Fruit fly (Drosophila melanogaster) whole organism, embryonic: ENCODE measurements around the gene Send1.
A peak's percentile ranks its signal among the peaks of the same experiment; 100 is the strongest.

Experiments
- Abd-B ChIP-seq: fragments of 200-800 bp; sonication (Bioruptor generic); optimal IDR thresholded peaks from 2 replicates; lab custom pipeline; 2018; ENCODE audit warnings: missing biosample characterization, mild to moderate bottlenecking, missing genetic modification characterization, moderate library complexity
- Ada2b ChIP-seq: fragments of 200-800 bp; sonication (Bioruptor generic); IDR thresholded peaks from 2 replicates; pipeline ENCODE4 v1.3.6; 2022; ENCODE audit warnings: missing biosample characterization, missing genetic modification characterization
- CG12155 ChIP-seq: fragments of 200-800 bp; sonication (Bioruptor generic); optimal IDR thresholded peaks from 3 replicates; lab custom pipeline; 2016; ENCODE audit warnings: missing biosample characterization, missing genetic modification characterization
- CG1233 ChIP-seq: fragments of 200-800 bp; sonication (Bioruptor generic); optimal IDR thresholded peaks from 4 replicates; lab custom pipeline; 2018; ENCODE audit warnings: missing biosample characterization, mild to moderate bottlenecking, missing genetic modification characterization
- CG12942 ChIP-seq: fragments of 200-800 bp; sonication (Bioruptor generic); optimal IDR thresholded peaks from 3 replicates; lab custom pipeline; 2016; ENCODE audit warnings: missing biosample characterization, missing genetic modification characterization
- CG13287 ChIP-seq: fragments of 200-800 bp; sonication (Bioruptor generic); IDR thresholded peaks from 2 replicates; pipeline ENCODE4 v1.3.6; 2022; ENCODE audit warnings: missing biosample characterization, missing genetic modification characterization; ENCODE audit not compliant: partially characterized antibody
- CG14050 ChIP-seq: fragments of 200-800 bp; sonication (Bioruptor generic); IDR thresholded peaks from 3 replicates; pipeline ENCODE4 v1.3.6; 2022; ENCODE audit warnings: missing biosample characterization, missing genetic modification characterization
- CG14441 ChIP-seq: fragments of 200-800 bp; sonication (Bioruptor generic); IDR thresholded peaks from 2 replicates; pipeline ENCODE4 v1.3.6; 2022; ENCODE audit warnings: missing biosample characterization, missing genetic modification characterization
- CG14860 ChIP-seq: fragments of 200-800 bp; sonication (Bioruptor generic); IDR thresholded peaks from 3 replicates; pipeline ENCODE4 v1.3.6; 2022; ENCODE audit warnings: missing biosample characterization, missing genetic modification characterization; ENCODE audit not compliant: partially characterized antibody
- CG14965 ChIP-seq: fragments of 200-800 bp; sonication (Bioruptor generic); optimal IDR thresholded peaks from 2 replicates; lab custom pipeline; 2016; ENCODE audit warnings: missing biosample characterization, missing genetic modification characterization, borderline replicate concordance
- CG16813 ChIP-seq: fragments of 200-800 bp; sonication (Bioruptor generic); IDR thresholded peaks from 3 replicates; pipeline ENCODE4 v1.3.6; 2022; ENCODE audit warnings: missing biosample characterization, missing genetic modification characterization; ENCODE audit not compliant: partially characterized antibody
- CG18599 ChIP-seq: fragments of 200-800 bp; sonication (Bioruptor generic); optimal IDR thresholded peaks from 3 replicates; lab custom pipeline; 2017; ENCODE audit warnings: missing biosample characterization, missing genetic modification characterization, mild to moderate bottlenecking, moderate library complexity, missing genetic modification reagents
- CG2889 ChIP-seq: fragments of 200-800 bp; sonication (Bioruptor generic); IDR thresholded peaks from 3 replicates; pipeline ENCODE4 v1.3.6; 2022; ENCODE audit warnings: missing biosample characterization, missing genetic modification characterization
- CG30020 ChIP-seq: fragments of 200-800 bp; optimal IDR thresholded peaks from 2 replicates; lab custom pipeline; 2019; ENCODE audit warnings: missing biosample characterization, mild to moderate bottlenecking, missing genetic modification characterization, moderate library complexity
- CG30403 ChIP-seq: fragments of 200-800 bp; sonication (Bioruptor generic); optimal IDR thresholded peaks from 3 replicates; lab custom pipeline; 2016; ENCODE audit warnings: missing biosample characterization, missing genetic modification characterization
- CG3163 ChIP-seq: fragments of 200-800 bp; sonication (Bioruptor generic); optimal IDR thresholded peaks from 3 replicates; lab custom pipeline; 2016; ENCODE audit warnings: missing biosample characterization, missing genetic modification characterization
- CG34376 ChIP-seq: fragments of 200-800 bp; sonication (Bioruptor generic); optimal IDR thresholded peaks from 2 replicates; lab custom pipeline; 2018; ENCODE audit warnings: missing biosample characterization, mild to moderate bottlenecking, missing genetic modification characterization
- CG6272 ChIP-seq: fragments of 200-800 bp; sonication (Bioruptor generic); IDR thresholded peaks from 2 replicates; pipeline ENCODE4 v1.3.6; 2022; ENCODE audit warnings: missing biosample characterization, missing genetic modification characterization
- CG6683 ChIP-seq: fragments of 200-800 bp; sonication (Bioruptor generic); optimal IDR thresholded peaks from 2 replicates; lab custom pipeline; 2017; ENCODE audit warnings: missing biosample characterization, mild to moderate bottlenecking, missing genetic modification characterization, missing genetic modification reagents
- CG8944 ChIP-seq: fragments of 200-800 bp; sonication (Bioruptor generic); optimal IDR thresholded peaks from 3 replicates; lab custom pipeline; 2016; ENCODE audit warnings: missing biosample characterization, missing genetic modification characterization
- CG9932 ChIP-seq: fragments of 200-800 bp; sonication (Bioruptor generic); IDR thresholded peaks from 2 replicates; pipeline ENCODE4 v1.3.6; 2022; ENCODE audit warnings: missing biosample characterization, missing genetic modification characterization
- Dbx ChIP-seq: fragments of 200-800 bp; sonication (Bioruptor generic); IDR thresholded peaks from 3 replicates; pipeline ENCODE4 v1.3.6; 2022; ENCODE audit warnings: missing biosample characterization, missing genetic modification characterization
- Dll ChIP-seq: fragments of 200-800 bp; sonication (Bioruptor generic); IDR thresholded peaks from 4 replicates; pipeline ENCODE4 v1.3.6; 2022; ENCODE audit warnings: missing biosample characterization, missing genetic modification characterization; ENCODE audit not compliant: partially characterized antibody
- Lim3 ChIP-seq: fragments of 200-800 bp; sonication (Bioruptor generic); IDR thresholded peaks from 2 replicates; pipeline ENCODE4 v1.3.6; 2022; ENCODE audit warnings: missing biosample characterization, missing genetic modification characterization
- Max ChIP-seq: fragments of 200-800 bp; sonication (Bioruptor generic); optimal IDR thresholded peaks from 2 replicates; lab custom pipeline; 2016; ENCODE audit warnings: missing biosample characterization, mild to moderate bottlenecking, missing genetic modification characterization
- Med ChIP-seq: fragments of 200-800 bp; sonication (Bioruptor generic); peaks from one replicate; lab custom pipeline; 2016; ENCODE audit warnings: missing biosample characterization, missing genetic modification characterization, mild to moderate bottlenecking, inconsistent platforms, moderate library complexity
- Mrtf ChIP-seq: fragments of 200-800 bp; sonication (Bioruptor generic); IDR thresholded peaks from 3 replicates; pipeline ENCODE4 v1.3.6; 2022; ENCODE audit warnings: missing biosample characterization, missing genetic modification characterization
- NFAT ChIP-seq: fragments of 200-800 bp; sonication (Bioruptor generic); IDR thresholded peaks from 2 replicates; pipeline ENCODE4 v1.3.6; 2022; ENCODE audit warnings: missing biosample characterization, missing genetic modification characterization
- ab ChIP-seq: fragments of 200-800 bp; sonication (Bioruptor generic); optimal IDR thresholded peaks from 2 replicates; lab custom pipeline; 2016; ENCODE audit warnings: missing biosample characterization, missing genetic modification characterization
- ase ChIP-seq: fragments of 200-800 bp; sonication (Bioruptor generic); IDR thresholded peaks from 3 replicates; pipeline ENCODE4 v1.3.6; 2022; ENCODE audit warnings: missing biosample characterization, missing genetic modification characterization
- caup ChIP-seq: fragments of 200-800 bp; sonication (Bioruptor generic); optimal IDR thresholded peaks from 3 replicates; lab custom pipeline; 2017; ENCODE audit warnings: missing biosample characterization, mild to moderate bottlenecking, missing genetic modification characterization, moderate library complexity; ENCODE audit not compliant: severe bottlenecking
- cg ChIP-seq: fragments of 200-800 bp; sonication (Bioruptor generic); optimal IDR thresholded peaks from 3 replicates; lab custom pipeline; 2019; ENCODE audit warnings: missing biosample characterization, mild to moderate bottlenecking, missing genetic modification characterization, moderate library complexity
- exex ChIP-seq: fragments of 200-800 bp; sonication (Bioruptor generic); optimal IDR thresholded peaks from 4 replicates; lab custom pipeline; 2018; ENCODE audit warnings: missing biosample characterization, mild to moderate bottlenecking, missing genetic modification characterization, moderate library complexity
- ftz-f1 ChIP-seq: fragments of 200-800 bp; sonication (Bioruptor generic); optimal IDR thresholded peaks from 2 replicates; lab custom pipeline; 2016; ENCODE audit warnings: missing biosample characterization, missing genetic modification characterization
- gem ChIP-seq: fragments of 200-800 bp; sonication (Bioruptor generic); optimal IDR thresholded peaks from 2 replicates; lab custom pipeline; 2019; ENCODE audit warnings: missing biosample characterization, mild to moderate bottlenecking, missing genetic modification characterization, moderate library complexity
- gsb-n ChIP-seq: fragments of 200-800 bp; sonication (Bioruptor generic); optimal IDR thresholded peaks from 3 replicates; lab custom pipeline; 2018; ENCODE audit warnings: missing biosample characterization, mild to moderate bottlenecking, missing genetic modification characterization
- knrl ChIP-seq: fragments of 200-800 bp; sonication (Bioruptor generic); IDR thresholded peaks from 3 replicates; pipeline ENCODE4 v1.3.6; 2022; ENCODE audit warnings: missing biosample characterization, missing genetic modification characterization; ENCODE audit not compliant: partially characterized antibody
- lbe ChIP-seq: fragments of 200-800 bp; sonication (Bioruptor generic); optimal IDR thresholded peaks from 2 replicates; lab custom pipeline; 2016; ENCODE audit warnings: missing biosample characterization, mild to moderate bottlenecking, missing genetic modification characterization
- mirr ChIP-seq: fragments of 200-800 bp; sonication (Bioruptor generic); optimal IDR thresholded peaks from 3 replicates; lab custom pipeline; 2018; ENCODE audit warnings: missing biosample characterization, mild to moderate bottlenecking, missing genetic modification characterization
- mld ChIP-seq: fragments of 200-800 bp; sonication (Bioruptor generic); IDR thresholded peaks from 3 replicates; pipeline ENCODE4 v1.3.6; 2022; ENCODE audit warnings: missing biosample characterization, missing genetic modification characterization; ENCODE audit not compliant: partially characterized antibody
- odd ChIP-seq: fragments of 200-800 bp; sonication (Bioruptor generic); optimal IDR thresholded peaks from 2 replicates; lab custom pipeline; 2017; ENCODE audit warnings: missing biosample characterization, mild to moderate bottlenecking, missing genetic modification characterization
- rib ChIP-seq: fragments of 200-800 bp; sonication (Bioruptor generic); IDR thresholded peaks from 2 replicates; pipeline ENCODE4 v1.3.6; 2022; ENCODE audit warnings: missing biosample characterization, missing genetic modification characterization
- sd ChIP-seq: fragments of 200-800 bp; sonication (Bioruptor generic); optimal IDR thresholded peaks from 3 replicates; lab custom pipeline; 2018; ENCODE audit warnings: missing biosample characterization, mild to moderate bottlenecking, missing genetic modification characterization, moderate library complexity
- seq ChIP-seq: fragments of 200-800 bp; sonication (Bioruptor generic); IDR thresholded peaks from 2 replicates; pipeline ENCODE4 v1.3.6; 2022; ENCODE audit warnings: missing biosample characterization, missing genetic modification characterization
- trh ChIP-seq: fragments of 200-800 bp; sonication (Bioruptor generic); optimal IDR thresholded peaks from 2 replicates; lab custom pipeline; 2016; ENCODE audit warnings: missing biosample characterization, missing genetic modification characterization
- tx ChIP-seq: fragments of 200-800 bp; sonication (Bioruptor generic); optimal IDR thresholded peaks from 2 replicates; lab custom pipeline; 2016; ENCODE audit warnings: missing biosample characterization, missing genetic modification characterization
- unpg ChIP-seq: fragments of 200-800 bp; sonication (Bioruptor generic); optimal IDR thresholded peaks from 3 replicates; lab custom pipeline; 2018; ENCODE audit warnings: missing biosample characterization, mild to moderate bottlenecking, missing genetic modification characterization, moderate library complexity
- z ChIP-seq: fragments of 200-800 bp; sonication (Bioruptor generic); IDR thresholded peaks from 3 replicates; pipeline ENCODE4 v1.3.6; 2022; ENCODE audit warnings: missing biosample characterization, missing genetic modification characterization
- zfh1 ChIP-seq: fragments of 200-800 bp; sonication (Bioruptor generic); IDR thresholded peaks from 3 replicates; pipeline ENCODE4 v1.3.6; 2022; ENCODE audit warnings: missing biosample characterization, missing genetic modification characterization

The Send1 gene

dm6 chr2L:2228179-2228849 lies 26.5 kb downstream of the Send1 start (continued):
- TF ChIP-seq sd (tag; lab: Kevin White, UChicago) (peak; percentile 34), Lim3 (GFP tag; lab: Robert Waterston, UW) (no peak), ase (GFP tag; lab: Robert Waterston, UW) (no peak), CG1233 (no peak), exex (tag; lab: Kevin White, UChicago) (peak; percentile 94), zfh1 (GFP tag; lab: Robert Waterston, UW) (0 out of 3 replicates have a peak, but pooled peaks have one; percentile 14), Mrtf (0 out of 3 replicates have a peak, but pooled peaks have one; percentile 26), Med (peak; percentile 74), Max (GFP tag; lab: Kevin White, UChicago) (no peak), caup (GFP tag; lab: Kevin White, UChicago) (no peak), Ada2b (GFP tag; lab: Robert Waterston, UW) (no peak), CG3163 (GFP tag; lab: Kevin White, UChicago) (no peak), ab (no peak), mld (GFP tag; lab: Robert Waterston, UW) (no peak), tx (GFP tag; lab: Kevin White, UChicago) (no peak), CG34376 (peak; percentile 38), Dbx (GFP tag; lab: Robert Waterston, UW) (0 out of 3 replicates have a peak, but pooled peaks have one; percentile 22), CG9932 (0 out of 2 replicates have a peak, but pooled peaks have one; percentile 10), mirr (GFP tag; lab: Kevin White, UChicago) (peak; percentile 57), cg (GFP tag; lab: Kevin White, UChicago) (no peak), lbe (GFP tag; lab: Kevin White, UChicago) (peak; percentile 10), CG6272 (GFP tag; lab: Robert Waterston, UW) (no peak)

dm6 chr2L:2227316-2227715 lies 27.5 kb downstream of the Send1 start:
- TF ChIP-seq CG13287 (no peak), z (no peak), CG2889 (GFP tag; lab: Robert Waterston, UW) (no peak), CG12155 (no peak), gsb-n (tag; lab: Kevin White, UChicago) (no peak), seq (GFP tag; lab: Robert Waterston, UW) (0 out of 2 replicates have a peak, but pooled peaks have one; percentile 15), unpg (GFP tag; lab: Kevin White, UChicago) (peak; percentile 57), Abd-B (GFP tag; lab: Kevin White, UChicago) (no peak), CG14965 (no peak), rib (GFP tag; lab: Robert Waterston, UW) (no peak), odd (GFP tag; lab: Kevin White, UChicago) (peak; percentile 43), caup (GFP tag; lab: Kevin White, UChicago) (no peak), Dll (GFP tag; lab: Robert Waterston, UW) (no peak), CG18599 (no peak), lbe (GFP tag; lab: Kevin White, UChicago) (no peak), knrl (GFP tag; lab: Robert Waterston, UW) (no peak), trh (GFP tag; lab: Kevin White, UChicago) (no peak), NFAT (GFP tag; lab: Robert Waterston, UW) (no peak), CG30020 (tag; lab: Kevin White, UChicago) (no peak), CG14050 (GFP tag; lab: Robert Waterston, UW) (peak; percentile 56; the same call in 1 of the 3 replicates), CG16813 (GFP tag; lab: Robert Waterston, UW) (no peak), CG12942 (GFP tag; lab: Kevin White, UChicago) (peak; percentile 37), CG30403 (GFP tag; lab: Kevin White, UChicago) (peak; percentile 52), CG14441 (GFP tag; lab: Robert Waterston, UW) (peak; percentile 65), CG6683 (GFP tag; lab: Kevin White, UChicago) (no peak), gem (peak; percentile 69), CG8944 (GFP tag; lab: Kevin White, UChicago) (peak; percentile 34), CG14860 (GFP tag; lab: Robert Waterston, UW) (no peak), ftz-f1 (GFP tag; lab: Kevin White, UChicago) (no peak)
